Fruit fly (Drosophila melanogaster): ENCODE data around the gene CG11837.

Gene CG11837

dm6 chr3R:29094152-29094551 is 44.9 kb downstream of the CG11837 start:
- no peak for TF ChIP-seq CG8478 (optimal IDR thresholded peaks at IDR 0.05)
- no peak for TF ChIP-seq CTCF (optimal IDR thresholded peaks at IDR 0.05)

DNA sequence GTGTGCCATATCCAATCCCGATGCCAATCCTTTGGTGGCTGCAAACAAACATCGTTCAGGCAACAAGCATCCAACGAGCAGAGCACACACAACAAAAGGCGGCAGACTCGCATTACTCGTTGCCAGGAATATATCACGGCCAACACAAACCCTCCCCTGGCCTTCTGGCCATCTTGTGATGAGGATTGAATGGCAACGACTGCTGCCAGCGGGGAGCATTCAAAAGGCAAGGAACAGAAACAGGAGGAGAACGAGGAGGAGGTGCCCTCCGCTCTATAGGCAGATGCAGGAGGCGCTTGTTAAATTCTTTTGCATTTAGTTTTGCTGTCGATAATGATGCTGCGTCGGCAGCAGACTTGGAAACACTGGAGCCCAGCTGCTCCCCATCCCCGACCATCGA is 46.2 kb downstream of the CG11837 start:
- no peak for TF ChIP-seq CTCF (optimal IDR thresholded peaks at IDR 0.05)
- TF ChIP-seq CG8478 (optimal IDR thresholded peaks at IDR 0.05) = no peak

dm6 chr3R:29096009-29096443 is 46.7 kb downstream of the CG11837 start:
- TF ChIP-seq CTCF (optimal IDR thresholded peaks at IDR 0.05) = no peak
- TF ChIP-seq CG8478 (optimal IDR thresholded peaks at IDR 0.05) = no peak

dm6 chr3R:29098022-29098421 is 48.7 kb downstream of the CG11837 start:
- TF ChIP-seq CTCF (optimal IDR thresholded peaks at IDR 0.05) (no peak), CG8478 (optimal IDR thresholded peaks at IDR 0.05) (no peak)
